Fruit fly (Drosophila melanogaster): Measurements from ENCODE around the gene CG9521.

Gene CG9521

DNA sequence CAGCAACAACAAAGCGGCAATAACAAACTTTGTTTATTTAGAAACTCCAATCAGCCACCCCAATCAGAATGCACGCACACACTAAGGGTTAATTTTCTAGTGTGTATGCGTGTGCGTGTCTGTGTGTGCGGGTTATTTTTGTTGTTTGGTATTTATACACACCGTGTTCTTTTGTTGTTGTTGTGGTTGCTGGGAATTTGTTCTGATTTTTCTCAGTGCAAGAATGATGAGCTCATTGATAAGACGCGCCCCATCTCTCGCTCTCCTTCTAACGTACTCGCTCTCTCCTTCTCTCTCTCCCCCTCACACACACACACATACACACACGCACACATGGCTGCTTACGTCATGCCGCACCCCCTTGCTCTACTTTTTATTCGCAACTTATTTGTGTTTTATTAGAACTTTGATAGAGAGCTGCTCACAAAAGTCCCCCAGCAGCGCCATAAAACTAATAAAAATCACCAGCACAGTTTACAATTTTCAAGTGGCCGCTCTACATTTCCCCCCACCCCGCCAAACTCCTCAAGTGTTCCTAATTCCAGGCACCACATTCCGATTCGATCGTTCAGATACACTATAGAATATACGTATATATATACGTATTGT lies 13.2 kb downstream of the CG9521 start (continued):
- peak; percentile 48; the same call in 1 of the 2 replicates for TF ChIP-seq CG32767 (GFP tag; IDR thresholded peaks at IDR 0.05)
- peak; percentile 89 for TF ChIP-seq CG10959 (GFP tag; IDR thresholded peaks at IDR 0.05)
- TF ChIP-seq Bdp1 (GFP tag; optimal IDR thresholded peaks at IDR 0.05): peak; percentile 30
- TF ChIP-seq CG6765 (GFP tag; optimal IDR thresholded peaks at IDR 0.05): peak; percentile 39
- TF ChIP-seq grn (GFP tag; optimal IDR thresholded peaks at IDR 0.05): peak; percentile 83
- TF ChIP-seq sug (tag; optimal IDR thresholded peaks at IDR 0.05): peak; percentile 99
- no peak for TF ChIP-seq CG31388 (GFP tag; optimal IDR thresholded peaks at IDR 0.05)
- peak; percentile 45; the same call in 1 of the 2 replicates for TF ChIP-seq CG3847 (GFP tag; IDR thresholded peaks at IDR 0.05)
- no peak for TF ChIP-seq trem (tag; optimal IDR thresholded peaks at IDR 0.05)
- TF ChIP-seq NFAT (GFP tag; IDR thresholded peaks at IDR 0.05): peak; percentile 66; the same call in 1 of the 2 replicates
- no peak for TF ChIP-seq Opbp (GFP tag; IDR thresholded peaks at IDR 0.05; ENCODE audit: partially characterized antibody)
- TF ChIP-seq CG8089 (GFP tag; optimal IDR thresholded peaks at IDR 0.05): no peak
- no peak for TF ChIP-seq BEAF-32 (GFP tag; optimal IDR thresholded peaks at IDR 0.05)
- no peak for TF ChIP-seq E2f2 (GFP tag; IDR thresholded peaks at IDR 0.05)
- peak; percentile 38; the same call in 1 of the 2 replicates for TF ChIP-seq gsb (GFP tag; IDR thresholded peaks at IDR 0.05)
- TF ChIP-seq CG3838 (GFP tag; optimal IDR thresholded peaks at IDR 0.05): no peak
- peak; percentile 7 for TF ChIP-seq CG6813 (GFP tag; optimal IDR thresholded peaks at IDR 0.05)
- TF ChIP-seq CG2129 (GFP tag; IDR thresholded peaks at IDR 0.05; ENCODE audit: partially characterized antibody): no peak
- peak; percentile 26 for TF ChIP-seq nerfin-1 (tag; optimal IDR thresholded peaks at IDR 0.05)
- peak; percentile 2 for TF ChIP-seq CG12659 (GFP tag; optimal IDR thresholded peaks at IDR 0.05)
- peak; percentile 54 for TF ChIP-seq Fer3 (tag; optimal IDR thresholded peaks at IDR 0.05)
- peak; percentile 33 for TF ChIP-seq emc (GFP tag; optimal IDR thresholded peaks at IDR 0.05)
- no peak for TF ChIP-seq chn (GFP tag; optimal IDR thresholded peaks at IDR 0.05)
- peak; percentile 40 for TF ChIP-seq CG31365 (tag; optimal IDR thresholded peaks at IDR 0.05)
- no peak for TF ChIP-seq Rx (GFP tag; IDR thresholded peaks at IDR 0.05)
- TF ChIP-seq CG7928 (GFP tag; optimal IDR thresholded peaks at IDR 0.05): no peak
- TF ChIP-seq Deaf1 (tag; optimal IDR thresholded peaks at IDR 0.05): no peak
- TF ChIP-seq gcm (GFP tag; optimal IDR thresholded peaks at IDR 0.05): peak; percentile 32
- TF ChIP-seq twi (tag; optimal IDR thresholded peaks at IDR 0.05): no peak
- peak; percentile 59 for TF ChIP-seq lilli (GFP tag; optimal IDR thresholded peaks at IDR 0.05)
- TF ChIP-seq pan (optimal IDR thresholded peaks at IDR 0.05): no peak
- peak in 1 of 2 experiments; percentile 68 for TF ChIP-seq pan (GFP tag; optimal IDR thresholded peaks at IDR 0.05 in 1 of 2, IDR thresholded peaks at IDR 0.05 in 1 of 2)
- TF ChIP-seq hkb (optimal IDR thresholded peaks at IDR 0.05): no peak
- no peak for TF ChIP-seq hkb (GFP tag; IDR thresholded peaks at IDR 0.05)
- TF ChIP-seq knrl (GFP tag; IDR thresholded peaks at IDR 0.05; ENCODE audit: partially characterized antibody): no peak
- TF ChIP-seq Mrtf (GFP tag; IDR thresholded peaks at IDR 0.05): peak; percentile 62; the same call in 2 of the 3 replicates
- peak; percentile 13 for TF ChIP-seq CG11504 (tag; optimal IDR thresholded peaks at IDR 0.05)
- TF ChIP-seq Bgb (GFP tag; IDR thresholded peaks at IDR 0.05; ENCODE audit: partially characterized antibody): no peak
- TF ChIP-seq bigmax (GFP tag; optimal IDR thresholded peaks at IDR 0.05): no peak
- TF ChIP-seq CG14860 (GFP tag; IDR thresholded peaks at IDR 0.05; ENCODE audit: partially characterized antibody): no peak
- peak; percentile 44 for TF ChIP-seq PHDP (tag; optimal IDR thresholded peaks at IDR 0.05)
- no peak for TF ChIP-seq CG18764 (GFP tag; optimal IDR thresholded peaks at IDR 0.05)
- peak; percentile 57 for TF ChIP-seq CG8924 (tag; optimal IDR thresholded peaks at IDR 0.05)
- TF ChIP-seq CG18011 (GFP tag; optimal IDR thresholded peaks at IDR 0.05): no peak
- TF ChIP-seq gcm2 (GFP tag; optimal IDR thresholded peaks at IDR 0.05): no peak
- TF ChIP-seq CG11456 (GFP tag; IDR thresholded peaks at IDR 0.05): peak; percentile 62; the same call in 1 of the 3 replicates
- TF ChIP-seq ash1 (GFP tag; optimal IDR thresholded peaks at IDR 0.05): no peak
- TF ChIP-seq Drgx (GFP tag; IDR thresholded peaks at IDR 0.05): peak; percentile 53
- no peak for TF ChIP-seq Hr78 (GFP tag; optimal IDR thresholded peaks at IDR 0.05)
- no peak for TF ChIP-seq fd96Cb (tag; optimal IDR thresholded peaks at IDR 0.05)

Measured in whole organism, embryonic.